Fruit fly (Drosophila melanogaster): ENCODE data around the gene ATP6AP2.

ATP6AP2 gene

dm6 chr3R:9250868-9251267 lies 9.6 kb upstream of the ATP6AP2 start (continued):
- TF ChIP-seq CG7368 (GFP tag; optimal IDR thresholded peaks at IDR 0.05): peak; percentile 72
- peak; percentile 77 for TF ChIP-seq Sox15 (GFP tag; optimal IDR thresholded peaks at IDR 0.05)
- peak; percentile 94 for TF ChIP-seq CG31627 (GFP tag; optimal IDR thresholded peaks at IDR 0.05)
- TF ChIP-seq ss (GFP tag; optimal IDR thresholded peaks at IDR 0.05): peak; percentile 44 to 47
- TF ChIP-seq fd59A (GFP tag; optimal IDR thresholded peaks at IDR 0.05): no peak
- peak; percentile 76 for TF ChIP-seq CG11294 (GFP tag; IDR thresholded peaks at IDR 0.05)
- peak; percentile 76 for TF ChIP-seq Gug (GFP tag; IDR thresholded peaks at IDR 0.05)
- peak; percentile 82 for TF ChIP-seq CG4318 (GFP tag; optimal IDR thresholded peaks at IDR 0.05)
- TF ChIP-seq CG8319 (GFP tag; optimal IDR thresholded peaks at IDR 0.05): peak; percentile 71
- TF ChIP-seq achi (GFP tag; optimal IDR thresholded peaks at IDR 0.05): peak; percentile 88
- peak; percentile 82 for TF ChIP-seq CG34406 (GFP tag; optimal IDR thresholded peaks at IDR 0.05)
- TF ChIP-seq CG16779 (tag; optimal IDR thresholded peaks at IDR 0.05): no peak
- TF ChIP-seq CG6792 (GFP tag; optimal IDR thresholded peaks at IDR 0.05): peak; percentile 89
- peak; percentile 89 for TF ChIP-seq Eip75B (GFP tag; optimal IDR thresholded peaks at IDR 0.05)
- peak; percentile 71 for TF ChIP-seq CG3032 (tag; optimal IDR thresholded peaks at IDR 0.05)
- TF ChIP-seq pdm3 (GFP tag; optimal IDR thresholded peaks at IDR 0.05): peak; percentile 87
- peak; percentile 91 for TF ChIP-seq CG15336 (GFP tag; IDR thresholded peaks at IDR 0.05)
- peak; percentile 94 for TF ChIP-seq esn (GFP tag; optimal IDR thresholded peaks at IDR 0.05)
- peak; percentile 92 for TF ChIP-seq lz (GFP tag; optimal IDR thresholded peaks at IDR 0.05)
- peak; percentile 67 for TF ChIP-seq Ets96B (tag; optimal IDR thresholded peaks at IDR 0.05)
- peak; percentile 89 for TF ChIP-seq Sox14 (GFP tag; optimal IDR thresholded peaks at IDR 0.05)
- peak; percentile 86 for TF ChIP-seq OdsH (GFP tag; optimal IDR thresholded peaks at IDR 0.05)
- no peak for TF ChIP-seq CG6276 (GFP tag; optimal IDR thresholded peaks at IDR 0.05)
- peak; percentile 93; the same call in 2 of the 3 replicates for TF ChIP-seq eg (GFP tag; IDR thresholded peaks at IDR 0.05)
- TF ChIP-seq acj6 (GFP tag; optimal IDR thresholded peaks at IDR 0.05): peak; percentile 88

dm6 chr3R:9251543-9251942 lies 8.9 kb upstream of the ATP6AP2 start, which contains the start of gene St2:
St2 (plus strand) TSS chr3R:9251843.
- TF ChIP-seq CG11762 (GFP tag; optimal IDR thresholded peaks at IDR 0.05; ENCODE audit: insufficient read depth) (no peak), Eip78C (GFP tag) (peak; percentile 43)

dm6 chr3R:9254798-9255197 lies 5.6 kb upstream of the ATP6AP2 start, which contains the start of gene CG16734:
CG16734 (plus strand) TSS chr3R:9255052.
- TF ChIP-seq lz (GFP tag; optimal IDR thresholded peaks at IDR 0.05) (no peak), eg (GFP tag; IDR thresholded peaks at IDR 0.05) (no peak), ss (GFP tag; optimal IDR thresholded peaks at IDR 0.05) (no peak), Eip78C (GFP tag) (no peak), CG11294 (GFP tag; IDR thresholded peaks at IDR 0.05) (no peak), CG32006 (GFP tag; optimal IDR thresholded peaks at IDR 0.05) (no peak), pdm3 (GFP tag; optimal IDR thresholded peaks at IDR 0.05) (no peak), CG6276 (GFP tag; optimal IDR thresholded peaks at IDR 0.05) (no peak), CG11762 (GFP tag; optimal IDR thresholded peaks at IDR 0.05; ENCODE audit: insufficient read depth) (no peak), CG31627 (GFP tag; optimal IDR thresholded peaks at IDR 0.05) (no peak), fkh (GFP tag; optimal IDR thresholded peaks at IDR 0.05) (no peak), esn (GFP tag; optimal IDR thresholded peaks at IDR 0.05) (no peak), acj6 (GFP tag; optimal IDR thresholded peaks at IDR 0.05) (no peak)

dm6 chr3R:9257616-9258015 lies 2.8 kb upstream of the ATP6AP2 start, which contains the start of gene CG16736:
CG16736 (minus strand) TSS chr3R:9257716.
- TF ChIP-seq Hr38 (GFP tag; optimal IDR thresholded peaks at IDR 0.05) (no peak), fkh (GFP tag; optimal IDR thresholded peaks at IDR 0.05) (no peak), Sox102F (GFP tag; optimal IDR thresholded peaks at IDR 0.05) (no peak), CG7368 (GFP tag; optimal IDR thresholded peaks at IDR 0.05) (no peak), Hr39 (GFP tag; optimal IDR thresholded peaks at IDR 0.05) (no peak), CG8119 (GFP tag; IDR thresholded peaks at IDR 0.05) (no peak), fd85E (GFP tag; optimal IDR thresholded peaks at IDR 0.05) (no peak), CG6808 (GFP tag; optimal IDR thresholded peaks at IDR 0.05) (no peak), Eip78C (GFP tag) (no peak)

Measured in whole organism, prepupa.